Worm (Caenorhabditis elegans) whole organism, L4 larva: Measurements from ENCODE around the gene Y22D7AL.7.

Experiments used
- D1046.2 ChIP-seq: fragments of 200-800 bp; sonication (Bioruptor generic); IDR thresholded peaks from 2 replicates; pipeline ENCODE4 v1.3.6; 2022; ENCODE audit warnings: missing genetic modification characterization, missing compliant biosample characterization
- ZK337.2 ChIP-seq: fragments of 200-800 bp; sonication (Bioruptor generic); IDR thresholded peaks from 2 replicates; pipeline ENCODE4 v1.3.6; 2022; ENCODE audit warnings: missing genetic modification reagents, missing genetic modification characterization, missing compliant biosample characterization
- ceh-20 ChIP-seq: fragments of 200-800 bp; sonication (Bioruptor generic); IDR thresholded peaks from 2 replicates; pipeline ENCODE4 v1.3.6; 2022; ENCODE audit warnings: missing genetic modification reagents, missing genetic modification characterization, missing compliant biosample characterization
- ceh-28 ChIP-seq: fragments of 150-350 bp; optimal IDR thresholded peaks from 2 replicates; lab custom pipeline; 2014; ENCODE audit warnings: missing biosample characterization, missing genetic modification reagents, missing genetic modification characterization
- ceh-44 ChIP-seq: fragments of 200-800 bp; sonication (Bioruptor generic); IDR thresholded peaks from 2 replicates; pipeline ENCODE4 v1.3.6; 2022; ENCODE audit warnings: missing genetic modification reagents, missing genetic modification characterization, missing compliant biosample characterization
- ces-1 ChIP-seq: fragments of 150-350 bp; sonication (generic microtip); optimal IDR thresholded peaks from 4 replicates; lab custom pipeline; 2014; ENCODE audit warnings: missing biosample characterization, missing genetic modification reagents, missing genetic modification characterization
- daf-19 ChIP-seq: fragments of 200-800 bp; sonication (Bioruptor generic); conservative IDR thresholded peaks from 2 replicates; pipeline ENCODE4 v1.3.6; 2022; ENCODE audit warnings: missing genetic modification characterization, missing compliant biosample characterization
- egl-27 ChIP-seq: sonication (generic microtip); optimal IDR thresholded peaks from 3 replicates; lab custom pipeline; 2017; ENCODE audit warnings: missing biosample characterization, missing genetic modification reagents, missing genetic modification characterization
- fos-1 ChIP-seq: fragments of 150-350 bp; optimal IDR thresholded peaks from 2 replicates; lab custom pipeline; 2014; ENCODE audit warnings: missing biosample characterization, missing genetic modification characterization
- hlh-11 ChIP-seq: fragments of 200-800 bp; sonication (Bioruptor generic); optimal IDR thresholded peaks from 2 replicates; lab custom pipeline; 2018; ENCODE audit warnings: mild to moderate bottlenecking, missing genetic modification characterization, missing compliant biosample characterization
- hmg-1.1 ChIP-seq: fragments of 200-800 bp; sonication (Bioruptor generic); IDR thresholded peaks from 2 replicates; pipeline ENCODE4 v1.3.6; 2022; ENCODE audit warnings: missing genetic modification reagents, missing genetic modification characterization, missing compliant biosample characterization
- lim-7 ChIP-seq: fragments of 200-800 bp; sonication (Bioruptor generic); IDR thresholded peaks from 2 replicates; pipeline ENCODE4 v1.3.6; 2022; ENCODE audit warnings: missing genetic modification characterization, missing compliant biosample characterization
- lin-13 ChIP-seq: fragments of 150-350 bp; optimal IDR thresholded peaks from 2 replicates; lab custom pipeline; 2014; ENCODE audit warnings: missing biosample characterization, missing genetic modification reagents, missing genetic modification characterization
- lin-29 ChIP-seq: fragments of 200-800 bp; sonication (Bioruptor generic); IDR thresholded peaks from 2 replicates; pipeline ENCODE4 v1.3.6; 2022; ENCODE audit warnings: missing genetic modification reagents, missing genetic modification characterization, missing compliant biosample characterization
- lin-38 ChIP-seq: fragments of 200-800 bp; sonication (Bioruptor generic); IDR thresholded peaks from 2 replicates; pipeline ENCODE4 v1.3.6; 2022; ENCODE audit warnings: missing genetic modification reagents, missing genetic modification characterization, missing compliant biosample characterization
- mep-1 ChIP-seq: fragments of 150-350 bp; sonication (generic microtip); optimal IDR thresholded peaks from 3 replicates; lab custom pipeline; 2014; ENCODE audit warnings: missing biosample characterization, missing genetic modification characterization
- nhr-11 ChIP-seq: fragments of 150-350 bp; optimal IDR thresholded peaks from 2 replicates; lab custom pipeline; 2014; ENCODE audit warnings: missing biosample characterization, missing genetic modification characterization
- nhr-48 ChIP-seq: sonication (generic microtip); optimal IDR thresholded peaks from 2 replicates; lab custom pipeline; 2016; ENCODE audit warnings: mild to moderate bottlenecking, missing genetic modification characterization, missing compliant biosample characterization
- nhr-6 ChIP-seq: fragments of 150-350 bp; optimal IDR thresholded peaks from 2 replicates; lab custom pipeline; 2014; ENCODE audit warnings: missing biosample characterization, missing genetic modification characterization
- nhr-77 ChIP-seq: fragments of 150-350 bp; optimal IDR thresholded peaks from 2 replicates; lab custom pipeline; 2014; ENCODE audit warnings: missing biosample characterization, missing genetic modification characterization
- pha-4 ChIP-seq, 2 experiments: fragments of 150-350 bp in 1 of 2; fragments of 200-800 bp in 1 of 2; sonication (Bioruptor generic) in 1 of 2; IDR thresholded peaks in 1 of 2; optimal IDR thresholded peaks in 1 of 2; 2 replicates each; pipeline versions ENCODE4 v1.3.6 to Lab custom; 2014 to 2022; ENCODE audit warnings: missing genetic modification characterization in 2 of 2, missing genetic modification reagents in 2 of 2, missing biosample characterization in 1 of 2, missing compliant biosample characterization in 1 of 2
- php-3 ChIP-seq: fragments of 200-800 bp; sonication (Bioruptor generic); IDR thresholded peaks from 2 replicates; pipeline ENCODE4 v1.3.6; 2022; ENCODE audit warnings: missing genetic modification reagents, missing genetic modification characterization, missing compliant biosample characterization
- pqm-1 ChIP-seq: sonication (generic microtip); optimal IDR thresholded peaks from 2 replicates; lab custom pipeline; 2017; ENCODE audit warnings: missing biosample characterization, missing genetic modification characterization
- set-16 ChIP-seq: fragments of 200-800 bp; sonication (Bioruptor generic); IDR thresholded peaks from 2 replicates; pipeline ENCODE4 v1.3.6; 2022; ENCODE audit warnings: missing genetic modification reagents, missing genetic modification characterization, missing compliant biosample characterization
- snpc-1.2 ChIP-seq: fragments of 200-800 bp; sonication (Bioruptor generic); IDR thresholded peaks from 2 replicates; pipeline ENCODE4 v1.3.6; 2022; ENCODE audit warnings: missing genetic modification reagents, missing genetic modification characterization, missing compliant biosample characterization
- spr-1 ChIP-seq: sonication (generic microtip); optimal IDR thresholded peaks from 2 replicates; lab custom pipeline; 2016; ENCODE audit warnings: mild to moderate bottlenecking, missing genetic modification characterization, missing compliant biosample characterization
- tra-1 ChIP-seq: fragments of 200-800 bp; sonication (Bioruptor generic); IDR thresholded peaks from 2 replicates; pipeline ENCODE4 v1.3.6; 2022; ENCODE audit warnings: missing genetic modification reagents, missing genetic modification characterization, missing compliant biosample characterization
- unc-39 ChIP-seq: sonication (generic microtip); optimal IDR thresholded peaks from 2 replicates; lab custom pipeline; 2017; ENCODE audit warnings: missing biosample characterization, missing genetic modification characterization
- unc-62 ChIP-seq, 3 experiments: fragments of 150-350 bp in 1 of 3; sonication (generic microtip); optimal IDR thresholded peaks in 2 of 3; peaks in 1 of 3; 1 replicate in 1 of 3; 2 replicates in 2 of 3; lab custom pipeline; 2014 to 2017; ENCODE audit warnings: missing biosample characterization in 3 of 3, missing genetic modification characterization in 3 of 3, missing genetic modification reagents in 3 of 3, missing genotype in 1 of 3
- zfp-2 ChIP-seq: sonication (generic microtip); optimal IDR thresholded peaks from 2 replicates; lab custom pipeline; 2016; ENCODE audit warnings: mild to moderate bottlenecking, missing genetic modification characterization, missing compliant biosample characterization
- zfp-3 ChIP-seq: fragments of 200-800 bp; sonication (Bioruptor generic); conservative IDR thresholded peaks from 2 replicates; pipeline ENCODE4 v1.3.6; 2022; ENCODE audit warnings: missing genetic modification reagents, missing genetic modification characterization, missing compliant biosample characterization
- zip-2 ChIP-seq: fragments of 150-350 bp; optimal IDR thresholded peaks from 2 replicates; lab custom pipeline; 2014; ENCODE audit warnings: missing biosample characterization, missing genetic modification characterization
- ztf-11 ChIP-seq: fragments of 150-350 bp; optimal IDR thresholded peaks from 2 replicates; lab custom pipeline; 2014; ENCODE audit warnings: missing biosample characterization, missing genetic modification characterization

The Y22D7AL.7 gene

DNA sequence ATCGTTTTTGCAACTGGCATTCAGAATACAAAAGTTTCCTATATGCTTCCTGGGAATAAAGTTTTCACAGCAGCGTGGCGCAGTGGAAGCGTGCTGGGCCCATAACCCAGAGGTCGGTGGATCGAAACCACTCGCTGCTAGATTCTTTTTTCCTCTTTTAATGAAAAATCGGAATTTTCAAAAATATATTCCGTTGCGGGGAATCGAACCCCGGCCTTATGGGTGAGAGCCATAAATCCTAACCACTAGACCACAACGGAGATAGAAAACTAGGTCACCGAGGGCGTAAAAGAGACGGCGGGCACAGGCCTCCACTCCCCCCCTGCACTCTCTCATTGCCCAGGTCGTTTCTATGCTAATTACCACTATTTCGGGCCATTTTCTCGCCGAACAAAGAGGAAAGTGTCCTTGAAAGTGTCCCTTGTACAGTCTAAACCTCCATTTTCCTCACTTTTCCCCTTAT lies 28.0 kb downstream of the Y22D7AL.7 start, which contains the start of gene Y22D7AL.6 (continued):
- TF ChIP-seq pha-4 (GFP tag; IDR thresholded peaks at IDR 0.05; lab: Robert Waterston, UW), result peak; percentile 91
- no peak for TF ChIP-seq pha-4 (tag; optimal IDR thresholded peaks at IDR 0.05; lab: Kevin White, UChicago)
- TF ChIP-seq ceh-44 (GFP tag; lab: Robert Waterston, UW), result 0 out of 2 replicates have a peak, but pooled peaks have one; percentile 18
- 0 out of 2 replicates have a peak, but pooled peaks have one; percentile 48 for TF ChIP-seq lin-29 (GFP tag; lab: Robert Waterston, UW)
- peak; percentile 33 for TF ChIP-seq zfp-2

DNA sequence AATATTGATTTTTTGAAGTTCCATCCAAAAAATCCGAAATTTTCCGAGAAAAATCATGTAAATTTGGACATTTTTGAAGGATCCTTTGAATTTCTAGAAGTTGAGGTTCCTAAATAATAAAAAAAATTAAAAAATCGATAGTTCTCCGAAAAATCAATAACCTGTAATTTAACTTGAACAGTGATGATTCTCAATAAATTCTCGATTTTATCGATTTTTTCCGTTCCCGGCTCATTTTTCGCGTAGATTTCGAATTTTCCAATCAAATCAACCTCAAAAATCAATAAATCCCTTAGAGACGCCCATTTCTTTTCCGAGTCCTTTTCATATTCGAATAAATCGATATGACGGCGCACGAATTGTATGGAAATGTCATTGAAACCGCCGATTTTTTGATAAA lies 31.1 kb downstream of the Y22D7AL.7 start:
- no peak for TF ChIP-seq zfp-3 (GFP tag; lab: Robert Waterston, UW)
- peak; percentile 85 for TF ChIP-seq ceh-28 (tag; lab: Kevin White, UChicago)

DNA sequence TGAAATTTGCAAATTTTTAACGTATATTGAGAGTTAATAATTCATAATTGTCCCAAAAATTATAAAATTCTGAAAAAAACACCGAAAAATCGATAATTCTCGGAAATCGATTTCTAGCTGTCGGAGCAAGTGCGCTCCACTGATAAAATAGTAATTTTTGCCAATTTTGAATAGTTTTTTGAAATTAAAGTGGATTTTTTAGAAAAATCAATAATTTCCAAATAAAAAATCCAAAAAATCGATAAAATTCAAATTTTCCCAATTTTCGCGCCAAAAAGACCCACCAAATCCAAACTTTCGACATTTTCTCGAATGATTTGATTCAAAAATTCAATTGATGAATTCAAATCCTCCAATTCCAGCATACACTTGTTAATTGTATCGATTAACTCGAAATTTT lies 34.4 kb downstream of the Y22D7AL.7 start:
- peak; percentile 54 for TF ChIP-seq ceh-28 (tag; lab: Kevin White, UChicago)
- TF ChIP-seq lin-38 (GFP tag; lab: Robert Waterston, UW), result no peak; the same call in 1 of the 2 replicates

DNA sequence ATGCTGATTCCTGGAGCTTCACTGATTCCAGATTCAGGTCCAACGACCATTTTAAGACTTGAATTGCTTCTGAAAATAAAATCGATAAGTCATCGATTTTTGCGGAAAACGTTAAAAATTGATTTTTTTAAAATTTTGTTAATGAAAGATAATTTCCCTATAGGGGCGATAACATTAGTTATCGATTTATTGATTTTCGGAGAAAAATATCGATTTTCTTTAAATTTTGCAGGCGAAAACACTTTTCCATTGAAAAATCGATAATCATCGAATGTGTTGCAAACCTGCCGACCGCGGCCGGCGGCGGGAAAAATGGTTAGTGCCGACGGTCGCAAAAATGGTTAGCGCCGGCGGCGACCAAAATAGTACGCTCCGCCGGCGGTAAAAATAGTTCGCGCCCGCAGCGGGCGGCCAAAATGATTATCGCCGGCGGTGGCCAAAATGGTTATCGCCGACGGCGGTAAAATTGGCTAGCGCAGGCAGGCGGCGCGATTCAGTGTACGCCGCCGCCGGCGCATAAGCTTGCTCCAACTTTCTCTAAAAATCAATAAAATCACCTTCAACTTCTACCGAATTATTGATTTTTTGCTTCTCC lies 36.5 kb downstream of the Y22D7AL.7 start:
- TF ChIP-seq ceh-44 (GFP tag; lab: Robert Waterston, UW) (no peak), ceh-28 (tag; lab: Kevin White, UChicago) (peak; percentile 98), daf-19 (no peak), unc-62 (GFP tag; optimal IDR thresholded peaks at IDR 0.05 in 1 of 2; lab: Kevin White, UChicago) (peak in 1 of 2 experiments; percentile 10), unc-62 (tag; optimal IDR thresholded peaks at IDR 0.05; lab: Kevin White, UChicago) (no peak), nhr-77 (tag; lab: Kevin White, UChicago) (no peak), egl-27 (tag; lab: Kevin White, UChicago) (no peak), nhr-11 (no peak), tra-1 (GFP tag; lab: Robert Waterston, UW) (no peak), set-16 (peak; percentile 76), fos-1 (tag; lab: Kevin White, UChicago) (no peak), php-3 (no peak), ceh-20 (GFP tag; lab: Robert Waterston, UW) (no peak)

DNA sequence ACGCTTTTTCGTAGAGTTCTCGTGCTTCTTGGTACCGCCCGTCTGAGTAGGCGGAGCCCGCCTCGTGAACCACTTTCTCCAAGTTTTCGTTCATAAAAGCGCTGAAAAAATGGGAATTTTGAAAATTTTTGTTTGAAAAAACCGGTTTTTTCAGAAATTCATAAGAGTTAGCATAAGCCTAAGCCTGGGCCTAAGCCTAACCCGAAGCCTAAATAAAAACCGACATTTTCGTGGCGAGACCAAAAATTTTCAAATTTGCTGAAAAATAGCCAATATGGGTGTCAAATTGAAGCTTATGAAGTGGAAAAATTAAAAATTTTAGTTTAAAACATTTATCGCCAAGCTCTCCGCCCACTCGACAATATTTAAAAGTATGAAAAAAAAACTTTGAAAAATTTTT lies 37.4 kb downstream of the Y22D7AL.7 start, which contains the start of gene Y22D7AL.9:
Gene Y22D7AL.9 (minus strand): TSS at position 101 of the 400 bp plus-strand sequence.
- TF ChIP-seq nhr-48 (tag; lab: Kevin White, UChicago) (no peak), lim-7 (GFP tag; lab: Robert Waterston, UW) (no peak)

DNA sequence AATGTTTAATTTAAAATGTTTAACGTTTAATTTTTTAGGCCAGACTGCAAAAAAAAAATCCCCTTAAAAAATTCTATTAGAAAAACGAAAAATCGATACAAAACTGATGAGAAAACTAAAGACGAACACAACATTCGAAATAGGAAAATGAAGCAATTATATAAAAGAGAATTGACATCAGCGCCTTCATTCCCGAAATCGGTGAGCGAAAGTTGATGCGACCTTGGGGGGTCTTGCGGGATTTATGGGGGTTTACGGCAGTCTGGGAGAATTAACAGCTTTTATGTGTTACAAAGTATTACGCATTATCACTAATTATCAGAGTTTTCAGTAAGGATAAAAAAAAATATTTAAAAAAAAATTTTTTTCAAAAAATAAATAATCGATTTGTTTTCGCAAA lies 37.9 kb downstream of the Y22D7AL.7 start:
- TF ChIP-seq nhr-6 (tag; lab: Kevin White, UChicago) (no peak), ceh-20 (GFP tag; lab: Robert Waterston, UW) (no peak), ZK337.2 (GFP tag; lab: Robert Waterston, UW) (no peak), hmg-1.1 (GFP tag; lab: Robert Waterston, UW) (no peak), ztf-11 (tag; lab: Kevin White, UChicago) (no peak), unc-39 (tag; lab: Kevin White, UChicago) (no peak), lin-13 (no peak), zip-2 (tag; lab: Kevin White, UChicago) (no peak), ceh-28 (tag; lab: Kevin White, UChicago) (no peak), D1046.2 (no peak), snpc-1.2 (GFP tag; lab: Robert Waterston, UW) (no peak), pqm-1 (tag; lab: Kevin White, UChicago) (no peak), ces-1 (GFP tag; lab: Kevin White, UChicago) (no peak), hlh-11 (tag; lab: Kevin White, UChicago) (no peak), spr-1 (tag; lab: Kevin White, UChicago) (no peak), mep-1 (tag; lab: Kevin White, UChicago) (no peak), daf-19 (no peak)
